Fruit fly (Drosophila melanogaster): ENCODE results near the gene CG34376.

CG34376 gene

dm6 chr3R:22494523-22495309 lies 46.8 kb downstream of the CG34376 start:
- TF ChIP-seq Hnf4 (GFP tag; optimal IDR thresholded peaks at IDR 0.05) (no peak), dl (GFP tag; optimal IDR thresholded peaks at IDR 0.05; ENCODE audit: insufficient read depth in 1 of 2, partially characterized antibody in 2 of 2) (no peak), brk (GFP tag; optimal IDR thresholded peaks at IDR 0.05) (no peak), Rel (GFP tag; optimal IDR thresholded peaks at IDR 0.05) (no peak), Rel (tag; optimal IDR thresholded peaks at IDR 0.05) (no peak), Myc (optimal IDR thresholded peaks at IDR 0.05) (no peak), Abd-B (GFP tag; optimal IDR thresholded peaks at IDR 0.05) (no peak), br (GFP tag; optimal IDR thresholded peaks at IDR 0.05) (no peak), dsf (GFP tag; optimal IDR thresholded peaks at IDR 0.05; ENCODE audit: borderline replicate concordance) (no peak), Dfd (GFP tag; optimal IDR thresholded peaks at IDR 0.05) (no peak), Jra (GFP tag; optimal IDR thresholded peaks at IDR 0.05) (no peak), sv (GFP tag; optimal IDR thresholded peaks at IDR 0.05) (no peak), tai (GFP tag; optimal IDR thresholded peaks at IDR 0.05) (no peak), fru (GFP tag; optimal IDR thresholded peaks at IDR 0.05) (peak; percentile 82), h (GFP tag; optimal IDR thresholded peaks at IDR 0.05) (peak; percentile 2), jim (GFP tag; optimal IDR thresholded peaks at IDR 0.05) (no peak), Hr78 (GFP tag; optimal IDR thresholded peaks at IDR 0.05) (no peak), usp (GFP tag; optimal IDR thresholded peaks at IDR 0.05) (no peak), N (GFP tag; optimal IDR thresholded peaks at IDR 0.05) (no peak)

dm6 chr3R:22497025-22497424 lies 49.1 kb downstream of the CG34376 start, which contains the start of gene Octbeta1R:
Gene Octbeta1R, plus strand, starts transcription at chr3R:22497215.
- no peak for TF ChIP-seq h (GFP tag; optimal IDR thresholded peaks at IDR 0.05)
- TF ChIP-seq pan (optimal IDR thresholded peaks at IDR 0.05) = no peak
- TF ChIP-seq psq (GFP tag; optimal IDR thresholded peaks at IDR 0.05) = no peak
- no peak for TF ChIP-seq N (GFP tag; optimal IDR thresholded peaks at IDR 0.05)
- no peak for TF ChIP-seq woc (GFP tag; optimal IDR thresholded peaks at IDR 0.05)
- no peak for TF ChIP-seq usp (GFP tag; optimal IDR thresholded peaks at IDR 0.05)
- no peak for TF ChIP-seq lola (GFP tag; optimal IDR thresholded peaks at IDR 0.05)
- TF ChIP-seq Rel (GFP tag; optimal IDR thresholded peaks at IDR 0.05) = no peak
- no peak for TF ChIP-seq Rel (tag; optimal IDR thresholded peaks at IDR 0.05)
- no peak for TF ChIP-seq Dif (GFP tag; optimal IDR thresholded peaks at IDR 0.05; ENCODE audit: partially characterized antibody)
- no peak for TF ChIP-seq jim (GFP tag; optimal IDR thresholded peaks at IDR 0.05)
- no peak for TF ChIP-seq HLH106 (tag; optimal IDR thresholded peaks at IDR 0.05)
- no peak for TF ChIP-seq dl (GFP tag; optimal IDR thresholded peaks at IDR 0.05; ENCODE audit: insufficient read depth in 1 of 2, partially characterized antibody in 2 of 2)
- TF ChIP-seq Abd-B (GFP tag; optimal IDR thresholded peaks at IDR 0.05) = no peak
- no peak for TF ChIP-seq Hr78 (GFP tag; optimal IDR thresholded peaks at IDR 0.05)
- TF ChIP-seq CrebA (GFP tag; optimal IDR thresholded peaks at IDR 0.05; ENCODE audit: borderline replicate concordance) = no peak
- no peak for TF ChIP-seq foxo (GFP tag; optimal IDR thresholded peaks at IDR 0.05)
- TF ChIP-seq sv (GFP tag; optimal IDR thresholded peaks at IDR 0.05) = no peak
- TF ChIP-seq CG9705 (GFP tag; optimal IDR thresholded peaks at IDR 0.05) = no peak

- TF ChIP-seq ey (GFP tag; optimal IDR thresholded peaks at IDR 0.05) = no peak
- TF ChIP-seq Hnf4 (GFP tag; optimal IDR thresholded peaks at IDR 0.05) = no peak
- TF ChIP-seq dl (GFP tag; optimal IDR thresholded peaks at IDR 0.05; ENCODE audit: insufficient read depth in 1 of 2, partially characterized antibody in 2 of 2) = no peak
- no peak for TF ChIP-seq h (GFP tag; optimal IDR thresholded peaks at IDR 0.05)
- TF ChIP-seq CrebA (GFP tag; optimal IDR thresholded peaks at IDR 0.05; ENCODE audit: borderline replicate concordance) = no peak
- TF ChIP-seq Jra (GFP tag; optimal IDR thresholded peaks at IDR 0.05) = no peak
- TF ChIP-seq sv (GFP tag; optimal IDR thresholded peaks at IDR 0.05) = no peak
- TF ChIP-seq foxo (GFP tag; optimal IDR thresholded peaks at IDR 0.05) = no peak
- no peak for TF ChIP-seq psq (GFP tag; optimal IDR thresholded peaks at IDR 0.05)
- no peak for TF ChIP-seq lola (GFP tag; optimal IDR thresholded peaks at IDR 0.05)
- TF ChIP-seq dmrt93B (GFP tag; optimal IDR thresholded peaks at IDR 0.05) = no peak
- no peak for TF ChIP-seq HLH106 (tag; optimal IDR thresholded peaks at IDR 0.05)
- no peak for TF ChIP-seq dsf (GFP tag; optimal IDR thresholded peaks at IDR 0.05; ENCODE audit: borderline replicate concordance)
- no peak for TF ChIP-seq Mio (GFP tag; optimal IDR thresholded peaks at IDR 0.05)
- no peak for TF ChIP-seq fru (GFP tag; optimal IDR thresholded peaks at IDR 0.05)
Measured at dm6 chr3R:22503630-22504029, 55.7 kb downstream of the CG34376 start.

Measured in whole organism, wandering third instar larva.